Worm (Caenorhabditis elegans) whole organism, L1 larva: ENCODE measurements around the gene cwp-1.

ENCODE experiments used
- C04F5.9 ChIP-seq: sonication (generic microtip); optimal IDR thresholded peaks from 2 replicates; lab custom pipeline; 2016; ENCODE audit warnings: missing genetic modification characterization, missing compliant biosample characterization
- C34B4.2 ChIP-seq: sonication (generic microtip); optimal IDR thresholded peaks from 2 replicates; lab custom pipeline; 2017; ENCODE audit warnings: mild to moderate bottlenecking, missing genetic modification characterization, missing compliant biosample characterization
- ama-1 ChIP-seq: fragments of 150-350 bp; optimal IDR thresholded peaks from 2 replicates; lab custom pipeline; 2014
- ceh-63 ChIP-seq: fragments of 200-800 bp; sonication (Bioruptor generic); optimal IDR thresholded peaks from 2 replicates; lab custom pipeline; 2018; ENCODE audit warnings: mild to moderate bottlenecking, missing genetic modification characterization, missing compliant biosample characterization
- ceh-8 ChIP-seq: fragments of 200-800 bp; sonication (Bioruptor generic); optimal IDR thresholded peaks from 2 replicates; lab custom pipeline; 2018; ENCODE audit warnings: mild to moderate bottlenecking, missing genetic modification characterization, moderate library complexity, missing compliant biosample characterization
- ceh-88 ChIP-seq: fragments of 200-800 bp; sonication (Bioruptor generic); IDR thresholded peaks from 2 replicates; pipeline ENCODE4 v1.3.6; 2022; ENCODE audit warnings: missing genetic modification characterization, missing compliant biosample characterization
- ces-1 ChIP-seq: fragments of 150-350 bp; optimal IDR thresholded peaks from 2 replicates; lab custom pipeline; 2014; ENCODE audit warnings: missing biosample characterization, missing genetic modification reagents, missing genetic modification characterization
- dpl-1 ChIP-seq, 3 experiments: fragments of 150-350 bp in 2 of 3; sonication (generic microtip) in 1 of 3; optimal IDR thresholded peaks; 2 replicates each; lab custom pipeline; 2014 to 2017; ENCODE audit warnings: missing biosample characterization in 3 of 3, missing genetic modification characterization in 3 of 3, missing genetic modification reagents in 3 of 3
- efl-1 ChIP-seq, 4 experiments: fragments of 150-350 bp; optimal IDR thresholded peaks in 3 of 4; peaks in 1 of 4; 1 replicate in 1 of 4; 2 replicates in 3 of 4; lab custom pipeline; 2014; ENCODE audit warnings: missing biosample characterization in 2 of 4, missing genetic modification characterization in 2 of 4, missing genetic modification reagents in 2 of 4
- elt-3 ChIP-seq, 6 experiments: fragments of 150-350 bp in 1 of 6; sonication (generic microtip); optimal IDR thresholded peaks; 2 replicates each; lab custom pipeline; 2017 to 2018; ENCODE audit warnings: missing biosample characterization in 6 of 6, missing genetic modification characterization in 6 of 6, inconsistent platforms in 1 of 6
- fkh-8 ChIP-seq: sonication (generic microtip); optimal IDR thresholded peaks from 2 replicates; lab custom pipeline; 2016; ENCODE audit warnings: mild to moderate bottlenecking, missing genetic modification characterization, missing compliant biosample characterization
- fos-1 ChIP-seq: fragments of 150-350 bp; optimal IDR thresholded peaks from 2 replicates; lab custom pipeline; 2014; ENCODE audit warnings: missing biosample characterization, missing genetic modification characterization
- hlh-4 ChIP-seq: sonication (generic microtip); optimal IDR thresholded peaks from 2 replicates; lab custom pipeline; 2016; ENCODE audit warnings: mild to moderate bottlenecking, missing genetic modification characterization, missing compliant biosample characterization
- isw-1 ChIP-seq: fragments of 200-800 bp; sonication (Bioruptor generic); IDR thresholded peaks from 2 replicates; pipeline ENCODE4 v1.3.6; 2022; ENCODE audit warnings: missing genetic modification characterization, missing compliant biosample characterization
- lin-13 ChIP-seq: fragments of 150-350 bp; optimal IDR thresholded peaks from 2 replicates; lab custom pipeline; 2014; ENCODE audit warnings: missing biosample characterization, missing genetic modification reagents, missing genetic modification characterization
- lin-14 ChIP-seq: fragments of 200-800 bp; sonication (Bioruptor generic); optimal IDR thresholded peaks from 2 replicates; lab custom pipeline; 2018; ENCODE audit warnings: mild to moderate bottlenecking, missing genetic modification characterization, moderate library complexity, missing compliant biosample characterization
- lin-35 ChIP-seq, 2 experiments: fragments of 150-350 bp; optimal IDR thresholded peaks; 2 replicates each; lab custom pipeline; 2014; ENCODE audit warnings: missing biosample characterization in 2 of 2, missing genetic modification characterization in 2 of 2, missing genetic modification reagents in 2 of 2
- lir-3 ChIP-seq: sonication (generic microtip); optimal IDR thresholded peaks from 2 replicates; lab custom pipeline; 2016; ENCODE audit warnings: mild to moderate bottlenecking, missing genetic modification characterization, moderate library complexity, missing compliant biosample characterization; ENCODE audit not compliant: poor library complexity
- mab-9 ChIP-seq: fragments of 200-800 bp; sonication (Bioruptor generic); IDR thresholded peaks from 2 replicates; pipeline ENCODE4 v1.3.6; 2022; ENCODE audit warnings: missing genetic modification reagents, missing genetic modification characterization, missing compliant biosample characterization
- nhr-11 ChIP-seq: fragments of 150-350 bp; optimal IDR thresholded peaks from 2 replicates; lab custom pipeline; 2014; ENCODE audit warnings: missing biosample characterization, missing genetic modification characterization
- nhr-12 ChIP-seq: sonication (generic microtip); optimal IDR thresholded peaks from 2 replicates; lab custom pipeline; 2017; ENCODE audit warnings: missing biosample characterization, missing genetic modification characterization
- nhr-20 ChIP-seq: sonication (generic microtip); optimal IDR thresholded peaks from 2 replicates; lab custom pipeline; 2016; ENCODE audit warnings: mild to moderate bottlenecking, missing genetic modification characterization, missing compliant biosample characterization
- nhr-47 ChIP-seq: sonication (generic microtip); optimal IDR thresholded peaks from 2 replicates; lab custom pipeline; 2016; ENCODE audit warnings: mild to moderate bottlenecking, missing genetic modification characterization, moderate library complexity, missing compliant biosample characterization
- nhr-71 ChIP-seq: sonication (generic microtip); optimal IDR thresholded peaks from 2 replicates; lab custom pipeline; 2016; ENCODE audit warnings: mild to moderate bottlenecking, missing genetic modification characterization, moderate library complexity, missing compliant biosample characterization
- nhr-77 ChIP-seq: fragments of 150-350 bp; optimal IDR thresholded peaks from 2 replicates; lab custom pipeline; 2014; ENCODE audit warnings: missing biosample characterization, missing genetic modification characterization
- nhr-85 ChIP-seq: sonication (generic microtip); peaks from one replicate; lab custom pipeline; 2016; ENCODE audit warnings: missing genetic modification characterization, inconsistent platforms, missing compliant biosample characterization
- pax-3 ChIP-seq: fragments of 200-800 bp; sonication (Bioruptor generic); optimal IDR thresholded peaks from 2 replicates; lab custom pipeline; 2018; ENCODE audit warnings: mild to moderate bottlenecking, missing genetic modification characterization, moderate library complexity, missing compliant biosample characterization
- snpc-4 ChIP-seq: fragments of 150-350 bp; optimal IDR thresholded peaks from 2 replicates; lab custom pipeline; 2014; ENCODE audit warnings: missing biosample characterization, missing genetic modification characterization
- sox-4 ChIP-seq: sonication (generic microtip); optimal IDR thresholded peaks from 2 replicates; lab custom pipeline; 2016; ENCODE audit warnings: missing genetic modification characterization, missing compliant biosample characterization
- swsn-7 ChIP-seq: sonication (generic microtip); optimal IDR thresholded peaks from 2 replicates; lab custom pipeline; 2016; ENCODE audit warnings: missing genetic modification characterization, missing compliant biosample characterization
- tbx-2 ChIP-seq: sonication (generic microtip); optimal IDR thresholded peaks from 2 replicates; lab custom pipeline; 2016; ENCODE audit warnings: missing genetic modification characterization, missing compliant biosample characterization
- unc-98 ChIP-seq: fragments of 200-800 bp; sonication (Bioruptor generic); IDR thresholded peaks from 2 replicates; pipeline ENCODE4 v1.3.6; 2022; ENCODE audit warnings: missing genetic modification characterization, missing compliant biosample characterization
- ztf-4 ChIP-seq: fragments of 150-350 bp; optimal IDR thresholded peaks from 2 replicates; lab custom pipeline; 2014; ENCODE audit warnings: missing biosample characterization, missing genetic modification characterization

Gene cwp-1

ce11 chrV:4806859-4807258 is 34.2 kb downstream of the cwp-1 start (continued):
- TF ChIP-seq C34B4.2 (tag; lab: Kevin White, UChicago) (no peak), ztf-4 (tag; lab: Kevin White, UChicago) (no peak), nhr-20 (peak; percentile 23), mab-9 (no peak), lin-35 (GFP tag; optimal IDR thresholded peaks at IDR 0.05; lab: Kevin White, UChicago) (peak in 1 of 2 experiments; percentile 6), elt-3 (tag; optimal IDR thresholded peaks at IDR 0.05; lab: Kevin White, UChicago) (peak in 1 of 6 experiments; percentile 30), C04F5.9 (tag; lab: Kevin White, UChicago) (no peak)

ce11 chrV:4805847-4806246 is 35.2 kb downstream of the cwp-1 start, which contains the start of gene R02F11.3:
Gene R02F11.3, minus strand, starts transcription at chrV:4805947.
- no peak for TF ChIP-seq efl-1 (optimal IDR thresholded peaks at IDR 0.05; lab: Kevin White, UChicago)
- peak in 1 of 2 experiments; percentile 23 for TF ChIP-seq efl-1 (GFP tag; optimal IDR thresholded peaks at IDR 0.05 in 1 of 2; lab: Kevin White, UChicago)
- TF ChIP-seq ama-1 (lab: Kevin White, UChicago), result no peak
- no peak for TF ChIP-seq nhr-85 (tag; lab: Kevin White, UChicago)
- no peak for TF ChIP-seq pax-3 (tag; lab: Kevin White, UChicago)
- TF ChIP-seq nhr-20, result no peak

- no peak for TF ChIP-seq efl-1 (optimal IDR thresholded peaks at IDR 0.05; lab: Kevin White, UChicago)
- TF ChIP-seq efl-1 (GFP tag; optimal IDR thresholded peaks at IDR 0.05 in 1 of 2; lab: Kevin White, UChicago), result peak in 1 of 2 experiments; percentile 87
- no peak for TF ChIP-seq fos-1 (tag; lab: Kevin White, UChicago)
Measured at ce11 chrV:4801943-4802342, 39.1 kb downstream of the cwp-1 start.

ce11 chrV:4800794-4801193 is 40.3 kb downstream of the cwp-1 start, which contains the start of gene R02F11.1:
Gene R02F11.1, plus strand, starts transcription at chrV:4801094.
- TF ChIP-seq snpc-4 (tag; lab: Kevin White, UChicago) (no peak), ceh-8 (GFP tag; lab: Kevin White, UChicago) (no peak), lin-13 (GFP tag; lab: Kevin White, UChicago) (no peak)

- no peak for TF ChIP-seq isw-1 (GFP tag; lab: Robert Waterston, UW)
- TF ChIP-seq nhr-12 (tag; lab: Kevin White, UChicago), result no peak
- no peak for TF ChIP-seq lin-14 (GFP tag; lab: Kevin White, UChicago)
- no peak for TF ChIP-seq dpl-1 (GFP tag; optimal IDR thresholded peaks at IDR 0.05; lab: Kevin White, UChicago)
- peak; percentile 96 for TF ChIP-seq fkh-8 (tag; lab: Kevin White, UChicago)
- TF ChIP-seq nhr-47 (tag; lab: Kevin White, UChicago), result peak; percentile 74
- peak; percentile 49 for TF ChIP-seq ztf-4 (tag; lab: Kevin White, UChicago)
- TF ChIP-seq nhr-77 (tag; lab: Kevin White, UChicago), result no peak
- peak; percentile 7 for TF ChIP-seq nhr-11 (tag; lab: Kevin White, UChicago)
- TF ChIP-seq sox-4, result peak; percentile 52
- peak; percentile 85 for TF ChIP-seq nhr-71 (tag; lab: Kevin White, UChicago)
- peak; percentile 51 for TF ChIP-seq pax-3 (tag; lab: Kevin White, UChicago)
- no peak for TF ChIP-seq tbx-2
- TF ChIP-seq lir-3 (tag; lab: Kevin White, UChicago), result no peak
- TF ChIP-seq swsn-7 (tag; lab: Kevin White, UChicago), result peak; percentile 28
- TF ChIP-seq nhr-20, result peak; percentile 17
- TF ChIP-seq unc-98 (GFP tag; lab: Robert Waterston, UW), result no peak
- TF ChIP-seq ceh-63 (GFP tag; lab: Kevin White, UChicago), result no peak
- no peak for TF ChIP-seq ceh-88 (GFP tag; lab: Robert Waterston, UW)
- no peak for TF ChIP-seq ces-1
- TF ChIP-seq hlh-4, result peak; percentile 92
Measured at ce11 chrV:4794308-4794707, 46.8 kb downstream of the cwp-1 start, which contains the start of gene R02F11.2. Gene R02F11.2, plus strand, starts transcription at chrV:4794599.
